Worm (Caenorhabditis elegans) whole organism, young adult: ENCODE data around the gene C29E4.11.

ENCODE experiments used
- B0261.1 ChIP-seq: sonication (generic microtip); optimal IDR thresholded peaks from 2 replicates; lab custom pipeline; 2016; ENCODE audit warnings: mild to moderate bottlenecking, missing genetic modification characterization, moderate library complexity, missing compliant biosample characterization
- C06A6.2 ChIP-seq: fragments of 200-800 bp; sonication (Bioruptor generic); conservative IDR thresholded peaks from 2 replicates; pipeline ENCODE4 v1.3.6; 2022; ENCODE audit warnings: missing genetic modification characterization, missing compliant biosample characterization
- K12H6.12 ChIP-seq: fragments of 200-800 bp; sonication (Bioruptor generic); optimal IDR thresholded peaks from 2 replicates; lab custom pipeline; 2018; ENCODE audit warnings: mild to moderate bottlenecking, missing genetic modification characterization, missing compliant biosample characterization
- Y67H2A.10 ChIP-seq: fragments of 200-800 bp; sonication (Bioruptor generic); conservative IDR thresholded peaks from 2 replicates; pipeline ENCODE4 v1.3.6; 2022; ENCODE audit warnings: missing genetic modification reagents, missing genetic modification characterization, missing compliant biosample characterization
- ama-1 ChIP-seq, 3 experiments: fragments of 150-350 bp in 1 of 3; sonication (generic microtip) in 2 of 3; optimal IDR thresholded peaks; 2 replicates each; lab custom pipeline; 2014 to 2018; ENCODE audit warnings: missing biosample characterization in 2 of 3, missing genetic modification characterization in 2 of 3, missing genetic modification reagents in 2 of 3
- attf-3 ChIP-seq: fragments of 200-800 bp; sonication (Bioruptor generic); conservative IDR thresholded peaks from 2 replicates; pipeline ENCODE4 v1.3.6; 2022; ENCODE audit warnings: missing genetic modification reagents, missing genetic modification characterization, missing compliant biosample characterization
- cebp-2 ChIP-seq: fragments of 200-800 bp; sonication (Bioruptor generic); IDR thresholded peaks from 2 replicates; pipeline ENCODE4 v1.3.6; 2022; ENCODE audit warnings: missing genetic modification characterization, missing compliant biosample characterization
- ceh-79 ChIP-seq: sonication (generic microtip); optimal IDR thresholded peaks from 2 replicates; lab custom pipeline; 2017; ENCODE audit warnings: mild to moderate bottlenecking, missing genetic modification characterization, missing compliant biosample characterization
- dox-1 ChIP-seq: fragments of 200-800 bp; sonication (Bioruptor generic); IDR thresholded peaks from 2 replicates; pipeline ENCODE4 v1.3.6; 2022; ENCODE audit warnings: missing genetic modification reagents, missing genetic modification characterization, missing compliant biosample characterization
- pha-4 ChIP-seq: fragments of 150-350 bp; sonication (generic microtip); optimal IDR thresholded peaks from 2 replicates; lab custom pipeline; 2014; ENCODE audit warnings: missing biosample characterization, missing genetic modification reagents, missing genetic modification characterization
- snpc-4 ChIP-seq, 5 experiments: fragments of 150-350 bp in 1 of 5; sonication (generic microtip) in 4 of 5; optimal IDR thresholded peaks; 2 replicates each; lab custom pipeline; 2014 to 2018; ENCODE audit warnings: missing genetic modification characterization in 5 of 5, missing biosample characterization in 3 of 5, antibody characterized with exemption in 2 of 5, mild to moderate bottlenecking in 2 of 5, missing compliant biosample characterization in 2 of 5, missing genotype in 2 of 5, moderate library complexity in 2 of 5, missing genetic modification reagents in 1 of 5
- unc-62 ChIP-seq: fragments of 150-350 bp; optimal IDR thresholded peaks from 2 replicates; lab custom pipeline; 2014; ENCODE audit warnings: missing biosample characterization, missing genetic modification reagents, missing genetic modification characterization
- zfh-2 ChIP-seq: fragments of 200-800 bp; sonication (Bioruptor generic); conservative IDR thresholded peaks from 2 replicates; pipeline ENCODE4 v1.3.6; 2022; ENCODE audit warnings: missing genetic modification reagents, missing genetic modification characterization, missing compliant biosample characterization

- TF ChIP-seq K12H6.12 (tag; lab: Kevin White, UChicago) (no peak), Y67H2A.10 (GFP tag; lab: Robert Waterston, UW) (no peak), cebp-2 (no peak), C06A6.2 (GFP tag; lab: Robert Waterston, UW) (no peak), ama-1 (optimal IDR thresholded peaks at IDR 0.05; lab: Kevin White, UChicago) (no peak), ama-1 (GFP tag; optimal IDR thresholded peaks at IDR 0.05; lab: Kevin White, UChicago) (no peak), pha-4 (no peak), snpc-4 (GFP tag; optimal IDR thresholded peaks at IDR 0.05; lab: Kevin White, UChicago) (no peak), snpc-4 (tag; optimal IDR thresholded peaks at IDR 0.05; lab: Kevin White, UChicago) (no peak), B0261.1 (tag; lab: Kevin White, UChicago) (no peak), attf-3 (no peak), unc-62 (GFP tag; lab: Kevin White, UChicago) (no peak), zfh-2 (GFP tag; lab: Robert Waterston, UW) (no peak), dox-1 (no peak), ceh-79 (tag; lab: Kevin White, UChicago) (no peak)
Observed at ce11 chrIII:7917667-7918066, 40.2 kb downstream of the C29E4.11 start, which contains the start of gene gly-3.
